Worm (Caenorhabditis elegans) whole organism, mixed stage, embryonic: ENCODE measurements around the gene Y62E10A.13.

Experiments
- bed-3 ChIP-seq: fragments of 200-800 bp; sonication (Bioruptor generic); optimal IDR thresholded peaks from 3 replicates; lab custom pipeline; 2018; ENCODE audit warnings: mild to moderate bottlenecking, missing genetic modification characterization, moderate library complexity, missing compliant biosample characterization
- cnd-1 ChIP-seq: fragments of 200-800 bp; sonication (Bioruptor generic); optimal IDR thresholded peaks from 2 replicates; lab custom pipeline; 2018; ENCODE audit warnings: mild to moderate bottlenecking, missing genetic modification characterization, missing compliant biosample characterization
- elt-3 ChIP-seq: fragments of 150-350 bp; optimal IDR thresholded peaks from 2 replicates; lab custom pipeline; 2014; ENCODE audit warnings: missing biosample characterization, missing genetic modification characterization
- hlh-1 ChIP-seq: fragments of 150-350 bp; optimal IDR thresholded peaks from 2 replicates; lab custom pipeline; 2014; ENCODE audit warnings: missing biosample characterization, missing genetic modification reagents, missing genetic modification characterization
- lin-13 ChIP-seq: fragments of 150-350 bp; optimal IDR thresholded peaks from 2 replicates; lab custom pipeline; 2014; ENCODE audit warnings: missing biosample characterization, missing genetic modification characterization
- lin-32 ChIP-seq: fragments of 200-800 bp; sonication (Bioruptor generic); optimal IDR thresholded peaks from 2 replicates; lab custom pipeline; 2018; ENCODE audit warnings: mild to moderate bottlenecking, missing genetic modification characterization, missing compliant biosample characterization
- lsy-2 ChIP-seq: fragments of 150-350 bp; optimal IDR thresholded peaks from 2 replicates; lab custom pipeline; 2014; ENCODE audit warnings: missing biosample characterization, missing genetic modification characterization
- mls-2 ChIP-seq: sonication (generic microtip); optimal IDR thresholded peaks from 2 replicates; lab custom pipeline; 2016; ENCODE audit warnings: mild to moderate bottlenecking, missing genetic modification characterization, moderate library complexity, missing compliant biosample characterization
- pha-4 ChIP-seq: fragments of 150-350 bp; optimal IDR thresholded peaks from 2 replicates; lab custom pipeline; 2018; ENCODE audit warnings: missing biosample characterization, missing genetic modification reagents, missing genetic modification characterization
- snpc-4 ChIP-seq: fragments of 150-350 bp; optimal IDR thresholded peaks from 2 replicates; lab custom pipeline; 2014; ENCODE audit warnings: missing biosample characterization, missing genetic modification characterization
- unc-39 ChIP-seq: fragments of 150-350 bp; optimal IDR thresholded peaks from 2 replicates; lab custom pipeline; 2014; ENCODE audit warnings: missing biosample characterization, missing genetic modification characterization
- ztf-11 ChIP-seq: fragments of 150-350 bp; optimal IDR thresholded peaks from 2 replicates; lab custom pipeline; 2014; ENCODE audit warnings: missing biosample characterization, missing genetic modification characterization

ce11 chrIV:13347232-13347715 lies 51.6 kb downstream of the Y62E10A.13 start, which contains the start of gene W02A2.9:
- TF ChIP-seq elt-3 (tag; lab: Kevin White, UChicago) (no peak), cnd-1 (tag; lab: Kevin White, UChicago) (no peak), pha-4 (tag; lab: Kevin White, UChicago) (no peak), lin-32 (GFP tag; lab: Kevin White, UChicago) (no peak), snpc-4 (no peak), bed-3 (GFP tag; lab: Kevin White, UChicago) (no peak), lin-13 (tag; lab: Kevin White, UChicago) (no peak), lsy-2 (no peak), ztf-11 (no peak), unc-39 (tag; lab: Kevin White, UChicago) (no peak), hlh-1 (tag; lab: Kevin White, UChicago) (no peak), mls-2 (tag; lab: Kevin White, UChicago) (no peak)
